Worm (Caenorhabditis elegans): Measurements from ENCODE around the gene ZC196.9.

ce11 chrV:8768481-8768959, 41.5 kb upstream of the ZC196.9 start, which contains the start of gene B0507.3:
- TF ChIP-seq tbx-2 (tag; optimal IDR thresholded peaks at IDR 0.05) (no peak), ceh-88 (GFP tag; IDR thresholded peaks at IDR 0.05) (no peak), fos-1 (tag; optimal IDR thresholded peaks at IDR 0.05) (no peak), unc-130 (tag; optimal IDR thresholded peaks at IDR 0.05) (no peak), blmp-1 (tag; optimal IDR thresholded peaks at IDR 0.05) (no peak), mab-9 (GFP tag; IDR thresholded peaks at IDR 0.05) (no peak), nhr-77 (tag; optimal IDR thresholded peaks at IDR 0.05) (no peak), ces-1 (GFP tag; optimal IDR thresholded peaks at IDR 0.05) (no peak), sup-37 (GFP tag; optimal IDR thresholded peaks at IDR 0.05) (no peak), unc-62 (GFP tag; optimal IDR thresholded peaks at IDR 0.05) (no peak), nhr-11 (tag; optimal IDR thresholded peaks at IDR 0.05) (no peak)

All from whole organism, L1 larva.